Fruit fly (Drosophila melanogaster) whole organism: ENCODE measurements around the gene CG15025.

Experiments used
- EcR ChIP-seq, 2 experiments: fragments of >200 bp; optimal IDR thresholded peaks; 2 replicates each; lab custom pipeline; 2017; ENCODE audit warnings: missing biosample characterization in 2 of 2, missing genetic modification characterization in 2 of 2, missing genetic modification reagents in 2 of 2
- pan ChIP-seq: fragments of >200 bp; optimal IDR thresholded peaks from 2 replicates; lab custom pipeline; 2017

- TF ChIP-seq pan (lab: Kevin White, UChicago) (no peak), EcR (GFP tag; optimal IDR thresholded peaks at IDR 0.05; lab: Kevin White, UChicago) (no peak)
Measured at dm6 chr3R:19503058-19503682, 12.3 kb upstream of the CG15025 start.
